Worm (Caenorhabditis elegans) whole organism, young adult: Measurements from ENCODE around the gene fbxl-5.

Experiments
- B0019.2 ChIP-seq: fragments of 200-800 bp; sonication (Bioruptor generic); conservative IDR thresholded peaks from 2 replicates; pipeline ENCODE4 v1.3.6; 2022; ENCODE audit warnings: missing genetic modification reagents, missing genetic modification characterization, missing compliant biosample characterization
- B0336.3 ChIP-seq: fragments of 200-800 bp; sonication (Bioruptor generic); IDR thresholded peaks from 2 replicates; pipeline ENCODE4 v1.3.6; 2022; ENCODE audit warnings: missing genetic modification characterization, missing compliant biosample characterization
- F10E7.11 ChIP-seq: sonication (generic microtip); optimal IDR thresholded peaks from 2 replicates; lab custom pipeline; 2017; ENCODE audit warnings: mild to moderate bottlenecking, missing genetic modification characterization, moderate library complexity, missing compliant biosample characterization
- F22D6.2 ChIP-seq: sonication (generic microtip); optimal IDR thresholded peaks from 2 replicates; lab custom pipeline; 2016; ENCODE audit warnings: mild to moderate bottlenecking, missing genetic modification characterization, missing compliant biosample characterization
- F23B12.7 ChIP-seq: sonication (generic microtip); optimal IDR thresholded peaks from 2 replicates; lab custom pipeline; 2017; ENCODE audit warnings: missing genetic modification characterization, mild to moderate bottlenecking, missing compliant biosample characterization, antibody characterized with exemption, moderate library complexity; ENCODE audit not compliant: insufficient read depth
- F33H1.4 ChIP-seq: fragments of 200-800 bp; sonication (Bioruptor generic); IDR thresholded peaks from 2 replicates; pipeline ENCODE4 v1.3.6; 2022; ENCODE audit warnings: missing genetic modification reagents, missing genetic modification characterization, missing compliant biosample characterization
- F37B4.10 ChIP-seq: fragments of 200-800 bp; sonication (Bioruptor generic); IDR thresholded peaks from 2 replicates; pipeline ENCODE4 v1.3.6; 2022; ENCODE audit warnings: missing genetic modification characterization, missing compliant biosample characterization
- F49E8.2 ChIP-seq: sonication (generic microtip); optimal IDR thresholded peaks from 3 replicates; lab custom pipeline; 2017; ENCODE audit warnings: missing genetic modification characterization, mild to moderate bottlenecking, missing compliant biosample characterization, antibody characterized with exemption, moderate library complexity; ENCODE audit not compliant: insufficient read depth
- T07F8.4 ChIP-seq: sonication (generic microtip); optimal IDR thresholded peaks from 2 replicates; lab custom pipeline; 2016; ENCODE audit warnings: mild to moderate bottlenecking, missing genetic modification characterization, moderate library complexity, missing compliant biosample characterization
- Y67H2A.10 ChIP-seq: fragments of 200-800 bp; sonication (Bioruptor generic); conservative IDR thresholded peaks from 2 replicates; pipeline ENCODE4 v1.3.6; 2022; ENCODE audit warnings: missing genetic modification reagents, missing genetic modification characterization, missing compliant biosample characterization
- aptf-3 ChIP-seq: fragments of 200-800 bp; sonication (Bioruptor generic); IDR thresholded peaks from 2 replicates; pipeline ENCODE4 v1.3.6; 2022; ENCODE audit warnings: missing genetic modification characterization, missing compliant biosample characterization
- attf-5 ChIP-seq: fragments of 200-800 bp; sonication (Bioruptor generic); optimal IDR thresholded peaks from 2 replicates; lab custom pipeline; 2018; ENCODE audit warnings: mild to moderate bottlenecking, missing genetic modification characterization, missing compliant biosample characterization
- bed-2 ChIP-seq: fragments of 200-800 bp; sonication (Bioruptor generic); IDR thresholded peaks from 2 replicates; pipeline ENCODE4 v1.3.6; 2022; ENCODE audit warnings: missing genetic modification reagents, missing genetic modification characterization, missing compliant biosample characterization
- cebp-1 ChIP-seq, 2 experiments: fragments of 200-800 bp in 1 of 2; sonication (Bioruptor generic) in 1 of 2; sonication (generic microtip) in 1 of 2; IDR thresholded peaks in 1 of 2; optimal IDR thresholded peaks in 1 of 2; 2 replicates each; pipeline versions ENCODE4 v1.3.6 to Lab custom; 2017 to 2022; ENCODE audit warnings: missing compliant biosample characterization in 2 of 2, missing genetic modification characterization in 2 of 2, mild to moderate bottlenecking in 1 of 2, missing genetic modification reagents in 1 of 2, moderate library complexity in 1 of 2
- ceh-27 ChIP-seq: fragments of 200-800 bp; sonication (Bioruptor generic); optimal IDR thresholded peaks from 2 replicates; lab custom pipeline; 2018; ENCODE audit warnings: mild to moderate bottlenecking, missing genetic modification characterization, moderate library complexity, missing compliant biosample characterization
- ceh-91 ChIP-seq: fragments of 200-800 bp; sonication (Bioruptor generic); IDR thresholded peaks from 2 replicates; pipeline ENCODE4 v1.3.6; 2022; ENCODE audit warnings: missing genetic modification reagents, missing genetic modification characterization, missing compliant biosample characterization
- dpl-1 ChIP-seq: fragments of 150-350 bp; optimal IDR thresholded peaks from 2 replicates; lab custom pipeline; 2014; ENCODE audit warnings: missing biosample characterization, missing genetic modification reagents, missing genetic modification characterization
- efl-1 ChIP-seq: fragments of 150-350 bp; optimal IDR thresholded peaks from 2 replicates; lab custom pipeline; 2014; ENCODE audit warnings: missing biosample characterization, missing genetic modification reagents, missing genetic modification characterization
- egl-18 ChIP-seq: fragments of 200-800 bp; sonication (Bioruptor generic); IDR thresholded peaks from 2 replicates; pipeline ENCODE4 v1.3.6; 2022; ENCODE audit warnings: missing genetic modification reagents, missing genetic modification characterization, missing compliant biosample characterization
- egrh-3 ChIP-seq: fragments of 200-800 bp; sonication (Bioruptor generic); IDR thresholded peaks from 2 replicates; pipeline ENCODE4 v1.3.6; 2022; ENCODE audit warnings: missing genetic modification reagents, missing genetic modification characterization, missing compliant biosample characterization
- hlh-26 ChIP-seq: fragments of 200-800 bp; sonication (Bioruptor generic); conservative IDR thresholded peaks from 2 replicates; pipeline ENCODE4 v1.3.6; 2022; ENCODE audit warnings: missing genetic modification reagents, missing genetic modification characterization, missing compliant biosample characterization
- hmg-1.2 ChIP-seq: fragments of 200-800 bp; sonication (Bioruptor generic); IDR thresholded peaks from 2 replicates; pipeline ENCODE4 v1.3.6; 2022; ENCODE audit warnings: missing genetic modification reagents, missing genetic modification characterization, missing compliant biosample characterization
- hsf-1 ChIP-seq: fragments of 200-800 bp; sonication (Bioruptor generic); IDR thresholded peaks from 2 replicates; pipeline ENCODE4 v1.3.6; 2022; ENCODE audit warnings: missing genetic modification reagents, missing genetic modification characterization, missing compliant biosample characterization
- let-607 ChIP-seq, 2 experiments: fragments of 200-800 bp in 1 of 2; sonication (Bioruptor generic) in 1 of 2; sonication (generic microtip) in 1 of 2; optimal IDR thresholded peaks; 2 replicates each; lab custom pipeline; 2016 to 2018; ENCODE audit warnings: mild to moderate bottlenecking in 2 of 2, missing compliant biosample characterization in 2 of 2, missing genetic modification characterization in 2 of 2, moderate library complexity in 2 of 2, missing genotype in 1 of 2
- lin-35 ChIP-seq, 3 experiments: fragments of 150-350 bp in 2 of 3; sonication (generic microtip) in 1 of 3; optimal IDR thresholded peaks; 2 replicates each; lab custom pipeline; 2014 to 2018; ENCODE audit warnings: missing biosample characterization in 3 of 3, missing genetic modification characterization in 3 of 3, missing genetic modification reagents in 3 of 3
- lin-54 ChIP-seq: fragments of 200-800 bp; sonication (Bioruptor generic); optimal IDR thresholded peaks from 2 replicates; lab custom pipeline; 2018; ENCODE audit warnings: mild to moderate bottlenecking, missing genetic modification characterization, missing compliant biosample characterization
- madf-3 ChIP-seq: fragments of 200-800 bp; sonication (Bioruptor generic); IDR thresholded peaks from 2 replicates; pipeline ENCODE4 v1.3.6; 2022; ENCODE audit warnings: missing genetic modification reagents, missing genetic modification characterization, missing compliant biosample characterization
- madf-6 ChIP-seq: fragments of 200-800 bp; sonication (Bioruptor generic); IDR thresholded peaks from 2 replicates; pipeline ENCODE4 v1.3.6; 2022; ENCODE audit warnings: missing genetic modification reagents, missing genetic modification characterization, missing compliant biosample characterization
- mcd-1 ChIP-seq: fragments of 200-800 bp; sonication (Bioruptor generic); IDR thresholded peaks from 2 replicates; pipeline ENCODE4 v1.3.6; 2022; ENCODE audit warnings: missing genetic modification reagents, missing genetic modification characterization, missing compliant biosample characterization
- mel-28 ChIP-seq: sonication (generic microtip); optimal IDR thresholded peaks from 2 replicates; lab custom pipeline; 2016; ENCODE audit warnings: borderline replicate concordance, mild to moderate bottlenecking, missing genetic modification characterization, missing compliant biosample characterization
- mxl-1 ChIP-seq: sonication (generic microtip); optimal IDR thresholded peaks from 2 replicates; lab custom pipeline; 2016; ENCODE audit warnings: missing genetic modification characterization, missing compliant biosample characterization
- nfya-2 ChIP-seq: fragments of 200-800 bp; sonication (Bioruptor generic); IDR thresholded peaks from 2 replicates; pipeline ENCODE4 v1.3.6; 2022; ENCODE audit warnings: missing genetic modification reagents, missing genetic modification characterization, missing compliant biosample characterization
- nfyb-1 ChIP-seq: fragments of 200-800 bp; sonication (Bioruptor generic); IDR thresholded peaks from 2 replicates; pipeline ENCODE4 v1.3.6; 2022; ENCODE audit warnings: missing genetic modification reagents, missing genetic modification characterization, missing compliant biosample characterization
- rcor-1 ChIP-seq: fragments of 200-800 bp; sonication (Bioruptor generic); IDR thresholded peaks from 2 replicates; pipeline ENCODE4 v1.3.6; 2022; ENCODE audit warnings: missing genetic modification reagents, missing genetic modification characterization, missing compliant biosample characterization
- rpc-1 ChIP-seq, 2 experiments: fragments of 150-350 bp in 1 of 2; sonication (generic microtip) in 1 of 2; optimal IDR thresholded peaks; 2 replicates each; lab custom pipeline; 2014 to 2018; ENCODE audit warnings: missing biosample characterization in 1 of 2, missing genetic modification characterization in 1 of 2, missing genetic modification reagents in 1 of 2, missing genotype in 1 of 2
- somi-1 ChIP-seq: fragments of 200-800 bp; sonication (Bioruptor generic); optimal IDR thresholded peaks from 2 replicates; lab custom pipeline; 2018; ENCODE audit warnings: mild to moderate bottlenecking, missing genetic modification characterization, missing compliant biosample characterization
- ztf-18 ChIP-seq: sonication (generic microtip); optimal IDR thresholded peaks from 2 replicates; lab custom pipeline; 2016; ENCODE audit warnings: missing genotype, mild to moderate bottlenecking, missing genetic modification characterization, missing compliant biosample characterization

Gene fbxl-5

ce11 chrV:7733240-7733765, 9.4 kb upstream of the fbxl-5 start (continued):
- peak; percentile 67; the same call in 1 of the 2 replicates for TF ChIP-seq hsf-1 (GFP tag; lab: Robert Waterston, UW)
- peak; percentile 58 for TF ChIP-seq nfyb-1 (GFP tag; lab: Robert Waterston, UW)
- TF ChIP-seq B0019.2 (GFP tag; lab: Robert Waterston, UW) = no peak

ce11 chrV:7734909-7735308, 7.8 kb upstream of the fbxl-5 start, which contains the start of gene clic-1:
Gene clic-1, minus strand, starts transcription at chrV:7734911.
- TF ChIP-seq cebp-1 (GFP tag; IDR thresholded peaks at IDR 0.05; lab: Robert Waterston, UW) (peak; percentile 69), cebp-1 (tag; optimal IDR thresholded peaks at IDR 0.05; lab: Kevin White, UChicago) (peak; percentile 94), F23B12.7 (tag; lab: Kevin White, UChicago) (peak; percentile 25), F49E8.2 (tag; lab: Kevin White, UChicago) (no peak), aptf-3 (GFP tag; lab: Robert Waterston, UW) (no peak), F37B4.10 (GFP tag; lab: Robert Waterston, UW) (no peak), mcd-1 (0 out of 2 replicates have a peak, but pooled peaks have one; percentile 32), let-607 (tag; optimal IDR thresholded peaks at IDR 0.05; lab: Kevin White, UChicago) (peak; percentile 79 to 82), attf-5 (GFP tag; lab: Kevin White, UChicago) (peak; percentile 16), F10E7.11 (no peak), F33H1.4 (GFP tag; lab: Robert Waterston, UW) (peak; percentile 14; the same call in 1 of the 2 replicates), efl-1 (GFP tag; lab: Kevin White, UChicago) (peak; percentile 82), ztf-18 (tag; lab: Kevin White, UChicago) (no peak), hmg-1.2 (peak; percentile 14; the same call in 1 of the 2 replicates), lin-35 (GFP tag; optimal IDR thresholded peaks at IDR 0.05; lab: Kevin White, UChicago) (peak in 1 of 3 experiments; percentile 86), T07F8.4 (no peak), lin-54 (GFP tag; lab: Kevin White, UChicago) (peak; percentile 91), dpl-1 (peak; percentile 62), ceh-27 (peak; percentile 24), ceh-91 (no peak), mxl-1 (tag; lab: Kevin White, UChicago) (no peak), F22D6.2 (no peak), madf-3 (GFP tag; lab: Robert Waterston, UW) (peak; percentile 98)

DNA sequence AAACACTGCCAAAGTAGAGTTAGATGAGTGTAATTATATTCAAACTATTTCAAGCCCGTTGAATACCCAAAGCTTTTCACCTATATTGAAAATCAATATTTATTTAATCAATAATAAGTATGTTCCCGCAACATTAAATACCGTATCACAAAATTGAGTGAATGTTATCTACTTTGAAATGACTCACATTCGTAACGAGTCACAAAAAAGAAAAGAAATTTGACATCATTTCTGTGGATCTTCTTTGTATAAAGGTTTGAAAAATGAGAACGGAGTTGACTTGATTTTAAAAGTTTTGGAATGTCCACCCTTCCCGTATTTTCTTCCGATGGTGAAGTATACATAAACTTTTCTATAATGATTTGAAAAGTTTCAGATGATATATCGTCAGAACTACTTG, 7.4 kb upstream of the fbxl-5 start, which contains the start of gene srr-10:
srr-10 (plus strand) TSS at position 301 of the 400 bp plus-strand sequence.
- TF ChIP-seq F10E7.11 (no peak), T07F8.4 (no peak), bed-2 (GFP tag; lab: Robert Waterston, UW) (no peak), mel-28 (tag; lab: Kevin White, UChicago) (no peak), F49E8.2 (tag; lab: Kevin White, UChicago) (no peak), somi-1 (GFP tag; lab: Kevin White, UChicago) (no peak), ztf-18 (tag; lab: Kevin White, UChicago) (no peak)
- TF ChIP-seq, all 124 proteins: peak for 0

ce11 chrV:7737710-7738109, 5.0 kb upstream of the fbxl-5 start, which contains the start of gene srr-9:
Gene srr-9, plus strand, starts transcription at chrV:7738010.
- TF ChIP-seq hmg-1.2 = 0 out of 2 replicates have a peak, but pooled peaks have one; percentile 10
- no peak for TF ChIP-seq F23B12.7 (tag; lab: Kevin White, UChicago)

- TF ChIP-seq B0336.3 = no peak
- TF ChIP-seq nfya-2 (GFP tag; lab: Robert Waterston, UW) = no peak
- no peak for TF ChIP-seq rcor-1 (GFP tag; lab: Robert Waterston, UW)
- no peak for TF ChIP-seq egl-18 (GFP tag; lab: Robert Waterston, UW)
- no peak for TF ChIP-seq rpc-1 (optimal IDR thresholded peaks at IDR 0.05; lab: Kevin White, UChicago)
- no peak for TF ChIP-seq rpc-1 (tag; optimal IDR thresholded peaks at IDR 0.05; lab: Kevin White, UChicago)
- TF ChIP-seq Y67H2A.10 (GFP tag; lab: Robert Waterston, UW) = no peak
- TF ChIP-seq hlh-26 (GFP tag; lab: Robert Waterston, UW) = no peak
- TF ChIP-seq egrh-3 = no peak
- TF ChIP-seq madf-6 (GFP tag; lab: Robert Waterston, UW) = no peak
- TF ChIP-seq, all 124 proteins: peak for 0
Measured at ce11 chrV:7739949-7740348, 2.8 kb upstream of the fbxl-5 start.
